Fruit fly (Drosophila melanogaster) whole organism, embryonic: ENCODE data around the gene CG43867.

Experiments
- ATbp ChIP-seq: fragments of 200-800 bp; sonication (Bioruptor generic); optimal IDR thresholded peaks from 2 replicates; lab custom pipeline; 2017; ENCODE audit warnings: missing biosample characterization, mild to moderate bottlenecking, missing genetic modification characterization, missing genetic modification reagents
- CG1024 ChIP-seq: fragments of 200-800 bp; sonication (Bioruptor generic); IDR thresholded peaks from 2 replicates; pipeline ENCODE4 v1.3.6; 2022; ENCODE audit warnings: missing biosample characterization, missing genetic modification characterization
- CG12769 ChIP-seq: fragments of 200-800 bp; sonication (Bioruptor generic); optimal IDR thresholded peaks from 2 replicates; lab custom pipeline; 2019; ENCODE audit warnings: missing biosample characterization, mild to moderate bottlenecking, missing genetic modification characterization, moderate library complexity
- CG13287 ChIP-seq: fragments of 200-800 bp; sonication (Bioruptor generic); IDR thresholded peaks from 2 replicates; pipeline ENCODE4 v1.3.6; 2022; ENCODE audit warnings: missing biosample characterization, missing genetic modification characterization; ENCODE audit not compliant: partially characterized antibody
- CG13424 ChIP-seq: fragments of 200-800 bp; sonication (Bioruptor generic); optimal IDR thresholded peaks from 2 replicates; lab custom pipeline; 2019; ENCODE audit warnings: missing biosample characterization, mild to moderate bottlenecking, missing genetic modification characterization, moderate library complexity
- CG15514 ChIP-seq: fragments of 200-800 bp; sonication (Bioruptor generic); optimal IDR thresholded peaks from 3 replicates; lab custom pipeline; 2017; ENCODE audit warnings: missing biosample characterization, missing genetic modification characterization, mild to moderate bottlenecking, moderate library complexity, missing genetic modification reagents
- CG15601 ChIP-seq: fragments of 200-800 bp; sonication (Bioruptor generic); optimal IDR thresholded peaks from 3 replicates; lab custom pipeline; 2019; ENCODE audit warnings: missing biosample characterization, mild to moderate bottlenecking, missing genetic modification characterization, moderate library complexity
- CG1602 ChIP-seq: fragments of 200-800 bp; sonication (Bioruptor generic); optimal IDR thresholded peaks from 3 replicates; lab custom pipeline; 2016; ENCODE audit warnings: missing biosample characterization, missing genetic modification characterization
- CG1647 ChIP-seq: fragments of 200-800 bp; sonication (Bioruptor generic); optimal IDR thresholded peaks from 3 replicates; lab custom pipeline; 2016; ENCODE audit warnings: missing biosample characterization, missing genetic modification characterization
- CG18262 ChIP-seq: fragments of 200-800 bp; optimal IDR thresholded peaks from 3 replicates; lab custom pipeline; 2019; ENCODE audit warnings: missing biosample characterization, mild to moderate bottlenecking, missing genetic modification characterization, moderate library complexity
- CG3065 ChIP-seq: fragments of 200-800 bp; sonication (Bioruptor generic); optimal IDR thresholded peaks from 2 replicates; lab custom pipeline; 2016; ENCODE audit warnings: missing biosample characterization, missing genetic modification characterization
- CG34376 ChIP-seq: fragments of 200-800 bp; sonication (Bioruptor generic); optimal IDR thresholded peaks from 2 replicates; lab custom pipeline; 2018; ENCODE audit warnings: missing biosample characterization, mild to moderate bottlenecking, missing genetic modification characterization
- CG4404 ChIP-seq: fragments of 200-800 bp; sonication (Bioruptor generic); IDR thresholded peaks from 2 replicates; pipeline ENCODE4 v1.3.6; 2022; ENCODE audit warnings: missing biosample characterization, missing genetic modification characterization
- CG4617 ChIP-seq: fragments of 200-800 bp; sonication (Bioruptor generic); optimal IDR thresholded peaks from 3 replicates; lab custom pipeline; 2016; ENCODE audit warnings: missing biosample characterization, missing genetic modification characterization, borderline replicate concordance
- CG5245 ChIP-seq: fragments of 200-800 bp; sonication (Bioruptor generic); optimal IDR thresholded peaks from 3 replicates; lab custom pipeline; 2016; ENCODE audit warnings: missing biosample characterization, missing genetic modification characterization
- CG5953 ChIP-seq: fragments of 200-800 bp; sonication (Bioruptor generic); IDR thresholded peaks from 2 replicates; pipeline ENCODE4 v1.3.6; 2022; ENCODE audit warnings: missing biosample characterization, missing genetic modification characterization
- CG6765 ChIP-seq: fragments of 200-800 bp; sonication (Bioruptor generic); optimal IDR thresholded peaks from 3 replicates; lab custom pipeline; 2017; ENCODE audit warnings: missing biosample characterization, mild to moderate bottlenecking, missing genetic modification characterization
- CG7745 ChIP-seq: fragments of 200-800 bp; sonication (Bioruptor generic); optimal IDR thresholded peaks from 2 replicates; lab custom pipeline; 2018; ENCODE audit warnings: missing biosample characterization, mild to moderate bottlenecking, missing genetic modification characterization, moderate library complexity
- CG9437 ChIP-seq: fragments of 200-800 bp; sonication (Bioruptor generic); optimal IDR thresholded peaks from 2 replicates; lab custom pipeline; 2018; ENCODE audit warnings: missing biosample characterization, mild to moderate bottlenecking, missing genetic modification characterization
- D19A ChIP-seq: fragments of 200-800 bp; optimal IDR thresholded peaks from 3 replicates; lab custom pipeline; 2019; ENCODE audit warnings: missing biosample characterization, mild to moderate bottlenecking, missing genetic modification characterization, moderate library complexity
- Dad ChIP-seq: fragments of 200-800 bp; sonication (Bioruptor generic); optimal IDR thresholded peaks from 3 replicates; lab custom pipeline; 2016; ENCODE audit warnings: missing biosample characterization, missing genetic modification characterization
- Eip74EF ChIP-seq, 2 experiments: fragments of 200-800 bp in 1 of 2; fragments of >200 bp in 1 of 2; sonication (Bioruptor generic) in 1 of 2; optimal IDR thresholded peaks; 2 replicates each; lab custom pipeline; 2017 to 2019; ENCODE audit warnings: missing biosample characterization in 2 of 2, missing genetic modification characterization in 2 of 2, mild to moderate bottlenecking in 1 of 2, moderate library complexity in 1 of 2
- Ets65A ChIP-seq: fragments of 200-800 bp; sonication (Bioruptor generic); peaks from one replicate; lab custom pipeline; 2016; ENCODE audit warnings: missing biosample characterization, missing genetic modification characterization
- HLH3B ChIP-seq: fragments of 200-800 bp; sonication (Bioruptor generic); IDR thresholded peaks from 2 replicates; pipeline ENCODE4 v1.3.6; 2022; ENCODE audit warnings: missing biosample characterization, missing genetic modification characterization
- Hmr ChIP-seq: fragments of 200-800 bp; sonication (Bioruptor generic); optimal IDR thresholded peaks from 3 replicates; lab custom pipeline; 2017; ENCODE audit warnings: mild to moderate bottlenecking, missing biosample characterization, missing genetic modification reagents, missing genetic modification characterization
- MBD-R2 ChIP-seq: fragments of 200-800 bp; sonication (Bioruptor generic); IDR thresholded peaks from 2 replicates; pipeline ENCODE4 v1.3.6; 2022; ENCODE audit warnings: missing biosample characterization, missing genetic modification characterization
- Mes4 ChIP-seq: fragments of 200-800 bp; sonication (Bioruptor generic); optimal IDR thresholded peaks from 2 replicates; lab custom pipeline; 2016; ENCODE audit warnings: missing biosample characterization, missing genetic modification characterization
- Ravus ChIP-seq: fragments of 200-800 bp; sonication (Bioruptor generic); IDR thresholded peaks from 2 replicates; pipeline ENCODE4 v1.3.6; 2022; ENCODE audit warnings: missing biosample characterization, missing genetic modification characterization
- Spps ChIP-seq: fragments of 200-800 bp; sonication (Bioruptor generic); optimal IDR thresholded peaks from 2 replicates; lab custom pipeline; 2018; ENCODE audit warnings: missing biosample characterization, mild to moderate bottlenecking, missing genetic modification characterization
- Xrp1 ChIP-seq: fragments of 200-800 bp; sonication (Bioruptor generic); IDR thresholded peaks from 2 replicates; pipeline ENCODE4 v1.3.6; 2022; ENCODE audit warnings: missing biosample characterization, missing genetic modification characterization
- YL-1 ChIP-seq: fragments of 200-800 bp; sonication (Bioruptor generic); optimal IDR thresholded peaks from 3 replicates; lab custom pipeline; 2017; ENCODE audit warnings: missing biosample characterization, mild to moderate bottlenecking, missing genetic modification characterization
- ab ChIP-seq: fragments of 200-800 bp; sonication (Bioruptor generic); optimal IDR thresholded peaks from 2 replicates; lab custom pipeline; 2016; ENCODE audit warnings: missing biosample characterization, missing genetic modification characterization
- ci ChIP-seq: fragments of 200-800 bp; sonication (Bioruptor generic); IDR thresholded peaks from 3 replicates; pipeline ENCODE4 v1.3.6; 2022; ENCODE audit warnings: missing biosample characterization, missing genetic modification characterization
- dan ChIP-seq: fragments of 200-800 bp; sonication (Bioruptor generic); IDR thresholded peaks from 2 replicates; pipeline ENCODE4 v1.3.6; 2022; ENCODE audit warnings: missing biosample characterization, missing genetic modification characterization
- dmrt11E ChIP-seq: fragments of 200-800 bp; sonication (Bioruptor generic); optimal IDR thresholded peaks from 3 replicates; lab custom pipeline; 2018; ENCODE audit warnings: missing biosample characterization, mild to moderate bottlenecking, missing genetic modification characterization, moderate library complexity
- esg ChIP-seq: fragments of 200-800 bp; sonication (Bioruptor generic); conservative IDR thresholded peaks from 2 replicates; pipeline ENCODE4 v1.3.6; 2022; ENCODE audit warnings: missing biosample characterization, missing genetic modification characterization
- ewg ChIP-seq: fragments of 200-800 bp; sonication (Bioruptor generic); optimal IDR thresholded peaks from 3 replicates; lab custom pipeline; 2017; ENCODE audit warnings: mild to moderate bottlenecking, missing biosample characterization, missing genetic modification reagents, missing genetic modification characterization
- fd3F ChIP-seq: fragments of 200-800 bp; sonication (Bioruptor generic); optimal IDR thresholded peaks from 2 replicates; lab custom pipeline; 2018; ENCODE audit warnings: missing biosample characterization, mild to moderate bottlenecking, missing genetic modification characterization, moderate library complexity
- fd96Cb ChIP-seq: fragments of 200-800 bp; sonication (Bioruptor generic); optimal IDR thresholded peaks from 2 replicates; lab custom pipeline; 2018; ENCODE audit warnings: missing biosample characterization, mild to moderate bottlenecking, missing genetic modification characterization, moderate library complexity
- gem ChIP-seq: fragments of 200-800 bp; sonication (Bioruptor generic); optimal IDR thresholded peaks from 2 replicates; lab custom pipeline; 2019; ENCODE audit warnings: missing biosample characterization, mild to moderate bottlenecking, missing genetic modification characterization, moderate library complexity
- gsb ChIP-seq: fragments of 200-800 bp; sonication (Bioruptor generic); IDR thresholded peaks from 2 replicates; pipeline ENCODE4 v1.3.6; 2022; ENCODE audit warnings: missing biosample characterization, missing genetic modification characterization
- insv ChIP-seq, 2 experiments: fragments of 200-800 bp; sonication (Bioruptor generic); optimal IDR thresholded peaks; 3 replicates each; lab custom pipeline; 2016 to 2018; ENCODE audit warnings: missing biosample characterization in 2 of 2, missing genetic modification characterization in 2 of 2
- lmd ChIP-seq: fragments of 200-800 bp; sonication (Bioruptor generic); IDR thresholded peaks from 2 replicates; pipeline ENCODE4 v1.3.6; 2022; ENCODE audit warnings: missing biosample characterization, missing genetic modification characterization
- lola ChIP-seq, 3 experiments: fragments of >200 bp in 2 of 3; fragments of 200-800 bp in 1 of 3; sonication (Bioruptor generic) in 1 of 3; optimal IDR thresholded peaks; 2 replicates each; lab custom pipeline; 2017 to 2019; ENCODE audit warnings: missing biosample characterization in 3 of 3, missing genetic modification characterization in 3 of 3, mild to moderate bottlenecking in 1 of 3, moderate library complexity in 1 of 3
- oc ChIP-seq: fragments of 200-800 bp; sonication (Bioruptor generic); optimal IDR thresholded peaks from 2 replicates; lab custom pipeline; 2018; ENCODE audit warnings: missing biosample characterization, mild to moderate bottlenecking, missing genetic modification characterization, moderate library complexity
- pum ChIP-seq: fragments of 200-800 bp; sonication (Bioruptor generic); optimal IDR thresholded peaks from 2 replicates; lab custom pipeline; 2016; ENCODE audit warnings: missing biosample characterization, missing genetic modification characterization
- sisA ChIP-seq: fragments of 200-800 bp; sonication (Bioruptor generic); IDR thresholded peaks from 2 replicates; pipeline ENCODE4 v1.3.6; 2022; ENCODE audit warnings: missing biosample characterization, missing genetic modification characterization
- sr ChIP-seq: fragments of 200-800 bp; sonication (Bioruptor generic); IDR thresholded peaks from 3 replicates; pipeline ENCODE4 v1.3.6; 2022; ENCODE audit warnings: missing biosample characterization, missing genetic modification characterization
- tll ChIP-seq, 2 experiments: fragments of 200-800 bp in 1 of 2; fragments of >200 bp in 1 of 2; sonication (Bioruptor generic) in 1 of 2; optimal IDR thresholded peaks; 2 replicates each; lab custom pipeline; 2017 to 2019; ENCODE audit warnings: missing biosample characterization in 2 of 2, missing genetic modification characterization in 2 of 2, mild to moderate bottlenecking in 1 of 2, moderate library complexity in 1 of 2
- unpg ChIP-seq: fragments of 200-800 bp; sonication (Bioruptor generic); optimal IDR thresholded peaks from 3 replicates; lab custom pipeline; 2018; ENCODE audit warnings: missing biosample characterization, mild to moderate bottlenecking, missing genetic modification characterization, moderate library complexity

CG43867 gene

dm6 chrX:768480-769123 is 159.2 kb downstream of the CG43867 start (continued):
- TF ChIP-seq gem (tag; lab: Kevin White, UChicago): no peak
- TF ChIP-seq CG15601 (tag; lab: Kevin White, UChicago): peak; percentile 3
- TF ChIP-seq dmrt11E: peak; percentile 1
- no peak for TF ChIP-seq sisA (GFP tag; lab: Robert Waterston, UW)
- TF ChIP-seq dan (GFP tag; lab: Robert Waterston, UW): no peak
- TF ChIP-seq ci (GFP tag; lab: Robert Waterston, UW): 0 out of 3 replicates have a peak, but pooled peaks have one; percentile 30
- no peak for TF ChIP-seq Ets65A (GFP tag; lab: Kevin White, UChicago)
- no peak for TF ChIP-seq pum
- no peak for TF ChIP-seq CG4617 (GFP tag; lab: Kevin White, UChicago)
- no peak for TF ChIP-seq CG34376 (GFP tag; lab: Kevin White, UChicago)
- no peak for TF ChIP-seq Ravus
- no peak for TF ChIP-seq CG18262
- TF ChIP-seq CG4404 (GFP tag; lab: Robert Waterston, UW): no peak
- TF ChIP-seq oc (tag; lab: Kevin White, UChicago): peak; percentile 88
- no peak for TF ChIP-seq sr
- no peak for TF ChIP-seq esg
- TF ChIP-seq ATbp: no peak
- no peak for TF ChIP-seq D19A (tag; lab: Kevin White, UChicago)
- no peak for TF ChIP-seq tll (GFP tag; optimal IDR thresholded peaks at IDR 0.05; lab: Kevin White, UChicago)
- TF ChIP-seq Mes4 (GFP tag; lab: Kevin White, UChicago): no peak
- no peak for TF ChIP-seq CG6765 (GFP tag; lab: Kevin White, UChicago)
- TF ChIP-seq Hmr (GFP tag; lab: Kevin White, UChicago): no peak
- no peak for TF ChIP-seq lmd (GFP tag; lab: Robert Waterston, UW)
- no peak for TF ChIP-seq CG1647 (GFP tag; lab: Kevin White, UChicago)
- TF ChIP-seq CG13424 (tag; lab: Kevin White, UChicago): no peak
- no peak for TF ChIP-seq HLH3B
- TF ChIP-seq ab: no peak
- no peak for TF ChIP-seq CG5245 (GFP tag; lab: Kevin White, UChicago)
- no peak for TF ChIP-seq CG15514 (GFP tag; lab: Kevin White, UChicago)
- TF ChIP-seq CG1602: no peak
- no peak for TF ChIP-seq CG13287 (GFP tag; lab: Robert Waterston, UW)
- TF ChIP-seq fd96Cb: no peak
- no peak for TF ChIP-seq gsb (GFP tag; lab: Robert Waterston, UW)
- TF ChIP-seq fd3F (GFP tag; lab: Kevin White, UChicago): no peak
- no peak for TF ChIP-seq CG5953
- TF ChIP-seq YL-1 (GFP tag; lab: Kevin White, UChicago): no peak
- TF ChIP-seq Spps: peak; percentile 16
- no peak for TF ChIP-seq Dad (GFP tag; lab: Kevin White, UChicago)
- no peak for TF ChIP-seq CG3065 (GFP tag; lab: Kevin White, UChicago)
- TF ChIP-seq Xrp1 (GFP tag; lab: Robert Waterston, UW): peak; percentile 38; the same call in 1 of the 2 replicates
- no peak for TF ChIP-seq CG7745 (tag; lab: Kevin White, UChicago)
- TF ChIP-seq CG1024 (GFP tag; lab: Robert Waterston, UW): no peak
- peak in 1 of 3 experiments; percentile 2 for TF ChIP-seq lola (GFP tag; optimal IDR thresholded peaks at IDR 0.05; lab: Kevin White, UChicago)
- no peak for TF ChIP-seq CG9437 (GFP tag; lab: Kevin White, UChicago)
- no peak for TF ChIP-seq insv (GFP tag; optimal IDR thresholded peaks at IDR 0.05; lab: Kevin White, UChicago)
- no peak for TF ChIP-seq Eip74EF (GFP tag; optimal IDR thresholded peaks at IDR 0.05; lab: Kevin White, UChicago)
- TF ChIP-seq CG12769 (tag; lab: Kevin White, UChicago): peak; percentile 40
- TF ChIP-seq MBD-R2 (GFP tag; lab: Robert Waterston, UW): no peak
- TF ChIP-seq unpg (GFP tag; lab: Kevin White, UChicago): no peak
- TF ChIP-seq ewg (GFP tag; lab: Kevin White, UChicago): no peak
